Worm (Caenorhabditis elegans) whole organism, young adult: ENCODE measurements around the gene B0244.17.

Experiments used
- D2030.7 ChIP-seq: fragments of 200-800 bp; sonication (Bioruptor generic); IDR thresholded peaks from 2 replicates; pipeline ENCODE4 v1.3.6; 2022; ENCODE audit warnings: missing genetic modification reagents, missing genetic modification characterization, missing compliant biosample characterization
- egl-18 ChIP-seq: fragments of 200-800 bp; sonication (Bioruptor generic); IDR thresholded peaks from 2 replicates; pipeline ENCODE4 v1.3.6; 2022; ENCODE audit warnings: missing genetic modification reagents, missing genetic modification characterization, missing compliant biosample characterization
- egl-44 ChIP-seq: fragments of 200-800 bp; sonication (Bioruptor generic); IDR thresholded peaks from 2 replicates; pipeline ENCODE4 v1.3.6; 2022; ENCODE audit warnings: missing genetic modification reagents, missing genetic modification characterization, missing compliant biosample characterization
- ets-4 ChIP-seq: fragments of 200-800 bp; sonication (Bioruptor generic); optimal IDR thresholded peaks from 2 replicates; lab custom pipeline; 2018; ENCODE audit warnings: mild to moderate bottlenecking, missing genetic modification characterization, missing compliant biosample characterization
- gei-17 ChIP-seq: fragments of 200-800 bp; sonication (Bioruptor generic); optimal IDR thresholded peaks from 2 replicates; lab custom pipeline; 2018; ENCODE audit warnings: mild to moderate bottlenecking, missing genetic modification characterization, missing compliant biosample characterization
- lin-35 ChIP-seq, 3 experiments: fragments of 150-350 bp in 2 of 3; sonication (generic microtip) in 1 of 3; optimal IDR thresholded peaks; 2 replicates each; lab custom pipeline; 2014 to 2018; ENCODE audit warnings: missing biosample characterization in 3 of 3, missing genetic modification characterization in 3 of 3, missing genetic modification reagents in 3 of 3

DNA sequence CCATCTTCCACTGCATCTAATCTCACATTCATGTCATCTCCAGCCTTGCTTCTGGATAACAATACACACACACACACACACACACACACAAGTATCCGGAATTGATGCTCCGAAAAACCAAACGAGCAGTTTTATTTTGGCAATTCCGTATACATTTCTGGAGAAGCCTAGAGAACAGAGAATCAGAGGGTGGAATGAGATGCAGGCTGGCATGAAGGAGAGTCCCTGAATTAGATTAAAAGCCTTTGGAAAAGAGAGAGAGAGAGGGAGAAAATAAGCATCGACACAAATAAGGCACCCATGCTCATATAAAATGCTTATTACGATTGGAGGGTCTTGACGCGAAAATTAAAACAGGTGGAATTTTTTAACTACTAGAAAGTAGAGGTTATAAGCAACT, 27.7 kb downstream of the B0244.17 start:
- TF ChIP-seq ets-4 (GFP tag; lab: Kevin White, UChicago) (no peak), D2030.7 (no peak), gei-17 (GFP tag; lab: Kevin White, UChicago) (no peak), egl-44 (GFP tag; lab: Robert Waterston, UW) (no peak), lin-35 (GFP tag; optimal IDR thresholded peaks at IDR 0.05; lab: Kevin White, UChicago) (no peak), egl-18 (no peak)
